Fruit fly (Drosophila melanogaster) whole organism, embryonic: Measurements from ENCODE around the gene Rnmt.

ENCODE experiments used
- Ada2b ChIP-seq: fragments of 200-800 bp; sonication (Bioruptor generic); IDR thresholded peaks from 2 replicates; pipeline ENCODE4 v1.3.6; 2022; ENCODE audit warnings: missing biosample characterization, missing genetic modification characterization
- Adf1 ChIP-seq: fragments of 200-800 bp; sonication (Bioruptor generic); IDR thresholded peaks from 2 replicates; pipeline ENCODE4 v1.3.6; 2022; ENCODE audit warnings: missing biosample characterization, missing genetic modification characterization
- Aef1 ChIP-seq: fragments of 200-800 bp; sonication (Bioruptor generic); IDR thresholded peaks from 3 replicates; pipeline ENCODE4 v1.3.6; 2022; ENCODE audit warnings: missing biosample characterization, missing genetic modification characterization
- BEAF-32 ChIP-seq: fragments of 200-800 bp; sonication (Bioruptor generic); optimal IDR thresholded peaks from 3 replicates; lab custom pipeline; 2017; ENCODE audit warnings: missing biosample characterization, missing genetic modification characterization, mild to moderate bottlenecking, moderate library complexity, missing genetic modification reagents
- CG12236 ChIP-seq: fragments of 200-800 bp; sonication (Bioruptor generic); optimal IDR thresholded peaks from 2 replicates; lab custom pipeline; 2016; ENCODE audit warnings: missing biosample characterization, missing genetic modification characterization
- CG13287 ChIP-seq: fragments of 200-800 bp; sonication (Bioruptor generic); IDR thresholded peaks from 2 replicates; pipeline ENCODE4 v1.3.6; 2022; ENCODE audit warnings: missing biosample characterization, missing genetic modification characterization; ENCODE audit not compliant: partially characterized antibody
- CG14710 ChIP-seq: fragments of 200-800 bp; sonication (Bioruptor generic); optimal IDR thresholded peaks from 3 replicates; lab custom pipeline; 2019; ENCODE audit warnings: missing biosample characterization, mild to moderate bottlenecking, missing genetic modification characterization, moderate library complexity
- CG15514 ChIP-seq: fragments of 200-800 bp; sonication (Bioruptor generic); optimal IDR thresholded peaks from 3 replicates; lab custom pipeline; 2017; ENCODE audit warnings: missing biosample characterization, missing genetic modification characterization, mild to moderate bottlenecking, moderate library complexity, missing genetic modification reagents
- CG15601 ChIP-seq: fragments of 200-800 bp; sonication (Bioruptor generic); optimal IDR thresholded peaks from 3 replicates; lab custom pipeline; 2019; ENCODE audit warnings: missing biosample characterization, mild to moderate bottlenecking, missing genetic modification characterization, moderate library complexity
- CG1603 ChIP-seq: fragments of 200-800 bp; sonication (Bioruptor generic); optimal IDR thresholded peaks from 2 replicates; lab custom pipeline; 2019; ENCODE audit warnings: missing biosample characterization, mild to moderate bottlenecking, missing genetic modification characterization, moderate library complexity
- CG17829 ChIP-seq: fragments of 200-800 bp; optimal IDR thresholded peaks from 2 replicates; lab custom pipeline; 2019; ENCODE audit warnings: missing biosample characterization, mild to moderate bottlenecking, missing genetic modification characterization, moderate library complexity
- CG2116 ChIP-seq: fragments of 200-800 bp; sonication (Bioruptor generic); optimal IDR thresholded peaks from 3 replicates; lab custom pipeline; 2018; ENCODE audit warnings: missing biosample characterization, mild to moderate bottlenecking, missing genetic modification characterization
- CG33213 ChIP-seq: fragments of 200-800 bp; sonication (Bioruptor generic); optimal IDR thresholded peaks from 3 replicates; lab custom pipeline; 2016; ENCODE audit warnings: missing biosample characterization, missing genetic modification characterization
- CG34224 ChIP-seq: fragments of 200-800 bp; sonication (Bioruptor generic); IDR thresholded peaks from 3 replicates; pipeline ENCODE4 v1.3.6; 2022; ENCODE audit warnings: missing biosample characterization, missing genetic modification characterization; ENCODE audit not compliant: partially characterized antibody
- CG3726 ChIP-seq: fragments of 200-800 bp; sonication (Bioruptor generic); IDR thresholded peaks from 3 replicates; pipeline ENCODE4, ENCODE4 v1.3.6; 2022; ENCODE audit warnings: missing biosample characterization, missing genetic modification characterization
- CG6813 ChIP-seq: fragments of 200-800 bp; sonication (Bioruptor generic); optimal IDR thresholded peaks from 2 replicates; lab custom pipeline; 2017; ENCODE audit warnings: missing biosample characterization, missing genetic modification characterization, mild to moderate bottlenecking, moderate library complexity, missing genetic modification reagents
- CG7271 ChIP-seq: fragments of 200-800 bp; sonication (Bioruptor generic); optimal IDR thresholded peaks from 2 replicates; lab custom pipeline; 2018; ENCODE audit warnings: missing biosample characterization, mild to moderate bottlenecking, missing genetic modification characterization, moderate library complexity
- CG7745 ChIP-seq: fragments of 200-800 bp; sonication (Bioruptor generic); optimal IDR thresholded peaks from 2 replicates; lab custom pipeline; 2018; ENCODE audit warnings: missing biosample characterization, mild to moderate bottlenecking, missing genetic modification characterization, moderate library complexity
- CG9609 ChIP-seq: fragments of 200-800 bp; sonication (Bioruptor generic); optimal IDR thresholded peaks from 3 replicates; lab custom pipeline; 2016; ENCODE audit warnings: missing biosample characterization, missing genetic modification characterization
- CG9797 ChIP-seq: fragments of 200-800 bp; sonication (Bioruptor generic); optimal IDR thresholded peaks from 3 replicates; lab custom pipeline; 2018; ENCODE audit warnings: missing biosample characterization, mild to moderate bottlenecking, missing genetic modification characterization
- Dp ChIP-seq: fragments of 200-800 bp; sonication (Bioruptor generic); optimal IDR thresholded peaks from 2 replicates; lab custom pipeline; 2018; ENCODE audit warnings: missing biosample characterization, mild to moderate bottlenecking, missing genetic modification characterization, moderate library complexity
- E2f2 ChIP-seq: fragments of 200-800 bp; sonication (Bioruptor generic); IDR thresholded peaks from 2 replicates; pipeline ENCODE4 v1.3.6; 2022; ENCODE audit warnings: missing biosample characterization, missing genetic modification characterization
- HmgZ ChIP-seq: fragments of 200-800 bp; sonication (Bioruptor generic); optimal IDR thresholded peaks from 2 replicates; lab custom pipeline; 2018; ENCODE audit warnings: missing biosample characterization, mild to moderate bottlenecking, missing genetic modification characterization
- MBD-R2 ChIP-seq: fragments of 200-800 bp; sonication (Bioruptor generic); IDR thresholded peaks from 2 replicates; pipeline ENCODE4 v1.3.6; 2022; ENCODE audit warnings: missing biosample characterization, missing genetic modification characterization
- MESR4 ChIP-seq: fragments of 200-800 bp; sonication (Bioruptor generic); optimal IDR thresholded peaks from 2 replicates; lab custom pipeline; 2018; ENCODE audit warnings: missing biosample characterization, mild to moderate bottlenecking, missing genetic modification characterization, moderate library complexity
- Med ChIP-seq: fragments of 200-800 bp; sonication (Bioruptor generic); peaks from one replicate; lab custom pipeline; 2016; ENCODE audit warnings: missing biosample characterization, missing genetic modification characterization, mild to moderate bottlenecking, inconsistent platforms, moderate library complexity
- NC2β ChIP-seq: fragments of 200-800 bp; sonication (Bioruptor generic); optimal IDR thresholded peaks from 2 replicates; lab custom pipeline; 2016; ENCODE audit warnings: missing biosample characterization, missing genetic modification characterization
- Nf-YC ChIP-seq: fragments of 200-800 bp; optimal IDR thresholded peaks from 3 replicates; lab custom pipeline; 2019; ENCODE audit warnings: missing biosample characterization, mild to moderate bottlenecking, missing genetic modification characterization, moderate library complexity
- Sin3A ChIP-seq: fragments of >200 bp; optimal IDR thresholded peaks from 2 replicates; lab custom pipeline; 2018
- Ssrp ChIP-seq: fragments of 200-800 bp; sonication (Bioruptor generic); optimal IDR thresholded peaks from 2 replicates; lab custom pipeline; 2018; ENCODE audit warnings: missing biosample characterization, mild to moderate bottlenecking, missing genetic modification characterization, moderate library complexity
- Xrp1 ChIP-seq: fragments of 200-800 bp; sonication (Bioruptor generic); IDR thresholded peaks from 2 replicates; pipeline ENCODE4 v1.3.6; 2022; ENCODE audit warnings: missing biosample characterization, missing genetic modification characterization
- YL-1 ChIP-seq: fragments of 200-800 bp; sonication (Bioruptor generic); optimal IDR thresholded peaks from 3 replicates; lab custom pipeline; 2017; ENCODE audit warnings: missing biosample characterization, mild to moderate bottlenecking, missing genetic modification characterization
- ap ChIP-seq: fragments of 200-800 bp; sonication (Bioruptor generic); IDR thresholded peaks from 2 replicates; pipeline ENCODE4 v1.3.6; 2022; ENCODE audit warnings: missing biosample characterization, missing genetic modification characterization
- chinmo ChIP-seq: fragments of 200-800 bp; sonication (Bioruptor generic); IDR thresholded peaks from 4 replicates; pipeline ENCODE4 v1.3.6; 2022; ENCODE audit warnings: missing biosample characterization, missing genetic modification characterization; ENCODE audit not compliant: partially characterized antibody
- croc ChIP-seq: fragments of 200-800 bp; sonication (Bioruptor generic); conservative IDR thresholded peaks from 3 replicates; pipeline ENCODE4 v1.3.6; 2022; ENCODE audit warnings: missing biosample characterization, missing genetic modification characterization
- crp ChIP-seq, 2 experiments: fragments of 200-800 bp; sonication (Bioruptor generic); optimal IDR thresholded peaks; 2 replicates in 1 of 2; 3 replicates in 1 of 2; lab custom pipeline; 2017; ENCODE audit warnings: missing biosample characterization in 2 of 2, missing genetic modification characterization in 2 of 2, mild to moderate bottlenecking in 1 of 2, moderate library complexity in 1 of 2
- dimm ChIP-seq: fragments of 200-800 bp; sonication (Bioruptor generic); IDR thresholded peaks from 2 replicates; pipeline ENCODE4 v1.3.6; 2022; ENCODE audit warnings: missing biosample characterization, missing genetic modification characterization
- dm ChIP-seq: fragments of 200-800 bp; sonication (Bioruptor generic); optimal IDR thresholded peaks from 3 replicates; lab custom pipeline; 2016; ENCODE audit warnings: missing biosample characterization, missing genetic modification characterization
- gfzf ChIP-seq: fragments of 200-800 bp; sonication (Bioruptor generic); optimal IDR thresholded peaks from 2 replicates; lab custom pipeline; 2016; ENCODE audit warnings: missing biosample characterization, mild to moderate bottlenecking, missing genetic modification characterization, moderate library complexity
- gsb ChIP-seq: fragments of 200-800 bp; sonication (Bioruptor generic); IDR thresholded peaks from 2 replicates; pipeline ENCODE4 v1.3.6; 2022; ENCODE audit warnings: missing biosample characterization, missing genetic modification characterization
- hkb ChIP-seq, 2 experiments: fragments of 200-800 bp in 1 of 2; fragments of >200 bp in 1 of 2; sonication (Bioruptor generic) in 1 of 2; IDR thresholded peaks in 1 of 2; optimal IDR thresholded peaks in 1 of 2; 2 replicates each; pipeline versions ENCODE4 v1.3.6 to Lab custom; 2017 to 2022; ENCODE audit warnings: missing biosample characterization in 1 of 2, missing genetic modification characterization in 1 of 2
- klu ChIP-seq: fragments of 200-800 bp; sonication (Bioruptor generic); IDR thresholded peaks from 2 replicates; pipeline ENCODE4 v1.3.6; 2022; ENCODE audit warnings: missing biosample characterization, missing genetic modification characterization
- phol ChIP-seq: fragments of 200-800 bp; sonication (Bioruptor generic); optimal IDR thresholded peaks from 3 replicates; lab custom pipeline; 2018; ENCODE audit warnings: missing biosample characterization, mild to moderate bottlenecking, missing genetic modification characterization, moderate library complexity
- pita ChIP-seq: fragments of 200-800 bp; sonication (Bioruptor generic); optimal IDR thresholded peaks from 2 replicates; lab custom pipeline; 2017; ENCODE audit warnings: missing biosample characterization, mild to moderate bottlenecking, missing genetic modification characterization
- pzg ChIP-seq: fragments of 200-800 bp; sonication (Bioruptor generic); optimal IDR thresholded peaks from 3 replicates; lab custom pipeline; 2018; ENCODE audit warnings: missing biosample characterization, mild to moderate bottlenecking, missing genetic modification characterization, moderate library complexity
- sd ChIP-seq: fragments of 200-800 bp; sonication (Bioruptor generic); optimal IDR thresholded peaks from 3 replicates; lab custom pipeline; 2018; ENCODE audit warnings: missing biosample characterization, mild to moderate bottlenecking, missing genetic modification characterization, moderate library complexity
- stwl ChIP-seq: fragments of 200-800 bp; sonication (Bioruptor generic); optimal IDR thresholded peaks from 3 replicates; lab custom pipeline; 2018; ENCODE audit warnings: missing biosample characterization, mild to moderate bottlenecking, missing genetic modification characterization, moderate library complexity
- tin ChIP-seq: fragments of 200-800 bp; sonication (Bioruptor generic); optimal IDR thresholded peaks from 3 replicates; lab custom pipeline; 2016; ENCODE audit warnings: missing biosample characterization, missing genetic modification characterization
- trem ChIP-seq: fragments of 200-800 bp; optimal IDR thresholded peaks from 3 replicates; lab custom pipeline; 2019; ENCODE audit warnings: missing biosample characterization, mild to moderate bottlenecking, missing genetic modification characterization, moderate library complexity
- zen ChIP-seq: fragments of 200-800 bp; sonication (Bioruptor generic); optimal IDR thresholded peaks from 3 replicates; lab custom pipeline; 2018; ENCODE audit warnings: missing biosample characterization, mild to moderate bottlenecking, missing genetic modification characterization, moderate library complexity

The Rnmt gene

DNA sequence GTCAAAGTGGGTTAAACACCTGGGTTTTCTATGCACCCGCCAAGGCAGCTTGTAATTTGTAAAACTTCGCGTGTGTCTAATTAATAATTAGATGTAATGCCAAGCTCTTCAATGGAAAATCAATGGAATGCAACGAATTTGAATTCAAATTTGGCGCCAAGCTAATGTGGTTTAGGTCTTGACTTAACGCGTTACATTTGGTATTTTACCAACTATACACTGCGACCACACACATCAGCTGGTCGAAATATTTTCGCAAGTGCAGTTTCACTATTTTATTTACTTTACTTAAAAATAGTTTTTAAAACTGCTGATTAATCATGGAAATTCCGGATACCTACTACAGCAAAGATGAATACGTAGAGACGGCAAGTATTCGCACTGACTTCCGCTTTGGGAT, 4.2 kb upstream of the Rnmt start, which contains the start of gene DCTN5-p25:
Gene DCTN5-p25, plus strand, starts transcription at position 229 of the 400 bp plus-strand sequence.
- TF ChIP-seq E2f2 (GFP tag; lab: Robert Waterston, UW) (peak; percentile 97), Ssrp (tag; lab: Kevin White, UChicago) (no peak), Adf1 (no peak), phol (tag; lab: Kevin White, UChicago) (peak; percentile 4), HmgZ (tag; lab: Kevin White, UChicago) (peak; percentile 16), tin (no peak), CG33213 (GFP tag; lab: Kevin White, UChicago) (peak; percentile 16), Ada2b (GFP tag; lab: Robert Waterston, UW) (no peak), Sin3A (lab: Kevin White, UChicago) (peak; percentile 46), Med (GFP tag; lab: Kevin White, UChicago) (peak; percentile 71), pita (peak; percentile 46), CG12236 (GFP tag; lab: Kevin White, UChicago) (no peak), CG6813 (GFP tag; lab: Kevin White, UChicago) (no peak), stwl (tag; lab: Kevin White, UChicago) (peak; percentile 38), CG9797 (GFP tag; lab: Kevin White, UChicago) (peak; percentile 80), gsb (GFP tag; lab: Robert Waterston, UW) (no peak), Nf-YC (tag; lab: Kevin White, UChicago) (no peak), CG34224 (GFP tag; lab: Robert Waterston, UW) (0 out of 3 replicates have a peak, but pooled peaks have one; percentile 46), pzg (GFP tag; lab: Kevin White, UChicago) (peak; percentile 75), gfzf (GFP tag; lab: Kevin White, UChicago) (peak; percentile 91), dimm (GFP tag; lab: Robert Waterston, UW) (no peak), CG7271 (tag; lab: Kevin White, UChicago) (no peak), CG2116 (GFP tag; lab: Kevin White, UChicago) (peak; percentile 4), CG1603 (tag; lab: Kevin White, UChicago) (peak; percentile 56), sd (tag; lab: Kevin White, UChicago) (peak; percentile 93), CG7745 (tag; lab: Kevin White, UChicago) (no peak), YL-1 (GFP tag; lab: Kevin White, UChicago) (peak; percentile 4), MBD-R2 (GFP tag; lab: Robert Waterston, UW) (peak; percentile 58), CG17829 (tag; lab: Kevin White, UChicago) (no peak), CG14710 (tag; lab: Kevin White, UChicago) (peak; percentile 22), Xrp1 (GFP tag; lab: Robert Waterston, UW) (no peak), dm (GFP tag; lab: Kevin White, UChicago) (no peak), klu (GFP tag; lab: Robert Waterston, UW) (no peak), CG15601 (tag; lab: Kevin White, UChicago) (no peak), Dp (GFP tag; lab: Kevin White, UChicago) (peak; percentile 96), CG9609 (GFP tag; lab: Kevin White, UChicago) (no peak), chinmo (GFP tag; lab: Robert Waterston, UW) (peak; percentile 70; the same call in 1 of the 4 replicates), MESR4 (peak; percentile 38), CG15514 (GFP tag; lab: Kevin White, UChicago) (peak; percentile 20), hkb (optimal IDR thresholded peaks at IDR 0.05; lab: Kevin White, UChicago) (no peak), hkb (GFP tag; IDR thresholded peaks at IDR 0.05; lab: Robert Waterston, UW) (no peak), NC2β (peak; percentile 15), CG13287 (GFP tag; lab: Robert Waterston, UW) (peak; percentile 41; the same call in 1 of the 2 replicates), trem (tag; lab: Kevin White, UChicago) (peak; percentile 2), zen (peak; percentile 28), croc (no peak), BEAF-32 (GFP tag; lab: Kevin White, UChicago) (peak; percentile 22), ap (GFP tag; lab: Robert Waterston, UW) (no peak), crp (GFP tag; optimal IDR thresholded peaks at IDR 0.05; lab: Kevin White, UChicago) (peak; percentile 53 to 95), Aef1 (GFP tag; lab: Robert Waterston, UW) (no peak), CG3726 (GFP tag; lab: Robert Waterston, UW) (no peak)
